Fruit fly (Drosophila melanogaster): ENCODE data around the gene CG32532.

CG32532 gene

dm6 chrX:19565714-19566316 lies 18.5 kb upstream of the CG32532 start, which contains the start of the genes Grip84 and car (continued):
- no peak for TF ChIP-seq CG11696 (GFP tag; IDR thresholded peaks at IDR 0.05)
- TF ChIP-seq ATbp (GFP tag; optimal IDR thresholded peaks at IDR 0.05), result no peak
- no peak for TF ChIP-seq CG1603 (tag; optimal IDR thresholded peaks at IDR 0.05)
- no peak for TF ChIP-seq z (GFP tag; IDR thresholded peaks at IDR 0.05)
- TF ChIP-seq Dek (tag; optimal IDR thresholded peaks at IDR 0.05), result no peak
- no peak for TF ChIP-seq unc-4 (GFP tag; IDR thresholded peaks at IDR 0.05; ENCODE audit: partially characterized antibody)
- no peak for TF ChIP-seq Doc2 (GFP tag; IDR thresholded peaks at IDR 0.05)
- no peak for TF ChIP-seq Deaf1 (tag; optimal IDR thresholded peaks at IDR 0.05)
- peak; percentile 56 for TF ChIP-seq CG9437 (GFP tag; optimal IDR thresholded peaks at IDR 0.05)
- peak; percentile 66 for TF ChIP-seq sob (GFP tag; IDR thresholded peaks at IDR 0.05)
- TF ChIP-seq odd (GFP tag; optimal IDR thresholded peaks at IDR 0.05), result no peak
- TF ChIP-seq corto (GFP tag; optimal IDR thresholded peaks at IDR 0.05), result no peak
- TF ChIP-seq slp2 (GFP tag; optimal IDR thresholded peaks at IDR 0.05), result no peak
- peak; percentile 57 for TF ChIP-seq D19B (GFP tag; optimal IDR thresholded peaks at IDR 0.05)
- peak in 1 of 2 experiments; percentile 60 for TF ChIP-seq bsh (GFP tag; optimal IDR thresholded peaks at IDR 0.05)
- TF ChIP-seq Camta (GFP tag; optimal IDR thresholded peaks at IDR 0.05), result peak; percentile 61
- no peak for TF ChIP-seq CG10565 (GFP tag; optimal IDR thresholded peaks at IDR 0.05)
- TF ChIP-seq Mrtf (GFP tag; IDR thresholded peaks at IDR 0.05), result 0 out of 3 replicates have a peak, but pooled peaks have one; percentile 48
- no peak for TF ChIP-seq Six4 (GFP tag; optimal IDR thresholded peaks at IDR 0.05)
- peak; percentile 84 for TF ChIP-seq slbo (GFP tag; IDR thresholded peaks at IDR 0.05)
- TF ChIP-seq CG9932 (GFP tag; IDR thresholded peaks at IDR 0.05), result peak; percentile 76; the same call in 1 of the 2 replicates
- peak; percentile 30; the same call in 1 of the 4 replicates for TF ChIP-seq chinmo (GFP tag; IDR thresholded peaks at IDR 0.05; ENCODE audit: partially characterized antibody)
- TF ChIP-seq MESR4 (GFP tag; optimal IDR thresholded peaks at IDR 0.05), result peak; percentile 56
- peak; percentile 77 for TF ChIP-seq CG9797 (GFP tag; optimal IDR thresholded peaks at IDR 0.05)
- TF ChIP-seq al (GFP tag; IDR thresholded peaks at IDR 0.05), result peak; percentile 66
- no peak; the same call in 1 of the 2 replicates for TF ChIP-seq CG31441 (GFP tag; IDR thresholded peaks at IDR 0.05)
- no peak for TF ChIP-seq salm (tag; optimal IDR thresholded peaks at IDR 0.05)
- no peak for TF ChIP-seq tup (GFP tag; optimal IDR thresholded peaks at IDR 0.05)
- no peak for TF ChIP-seq CG14860 (GFP tag; IDR thresholded peaks at IDR 0.05; ENCODE audit: partially characterized antibody)
- peak; percentile 57 for TF ChIP-seq Aef1 (GFP tag; IDR thresholded peaks at IDR 0.05)
- peak; percentile 49 for TF ChIP-seq Ets97D (GFP tag; optimal IDR thresholded peaks at IDR 0.05)
- TF ChIP-seq pum (GFP tag; optimal IDR thresholded peaks at IDR 0.05), result peak; percentile 72
- TF ChIP-seq insv (GFP tag; optimal IDR thresholded peaks at IDR 0.05), result peak in 1 of 2 experiments; percentile 36
- no peak for TF ChIP-seq amos (GFP tag; IDR thresholded peaks at IDR 0.05; ENCODE audit: partially characterized antibody)
- TF ChIP-seq TFAM (GFP tag; optimal IDR thresholded peaks at IDR 0.05), result no peak
- no peak for TF ChIP-seq gce (GFP tag; IDR thresholded peaks at IDR 0.05)
- TF ChIP-seq lbe (GFP tag; optimal IDR thresholded peaks at IDR 0.05), result no peak
- TF ChIP-seq ewg (GFP tag; optimal IDR thresholded peaks at IDR 0.05), result peak; percentile 99
- TF ChIP-seq zen (tag; optimal IDR thresholded peaks at IDR 0.05), result peak; percentile 61
- TF ChIP-seq gsb-n (tag; optimal IDR thresholded peaks at IDR 0.05), result no peak
- peak; percentile 53 for TF ChIP-seq pzg (GFP tag; optimal IDR thresholded peaks at IDR 0.05)
- TF ChIP-seq CG1602 (GFP tag; optimal IDR thresholded peaks at IDR 0.05), result peak; percentile 72
- TF ChIP-seq CG2875 (GFP tag; optimal IDR thresholded peaks at IDR 0.05), result no peak
- TF ChIP-seq CG6791 (GFP tag; IDR thresholded peaks at IDR 0.05; ENCODE audit: partially characterized antibody), result no peak
- TF ChIP-seq org-1 (GFP tag; optimal IDR thresholded peaks at IDR 0.05), result peak; percentile 7
- TF ChIP-seq CG2889 (GFP tag; IDR thresholded peaks at IDR 0.05), result 0 out of 3 replicates have a peak, but pooled peaks have one; percentile 36
- TF ChIP-seq rib (GFP tag; IDR thresholded peaks at IDR 0.05), result no peak
- TF ChIP-seq nom (GFP tag; optimal IDR thresholded peaks at IDR 0.05), result no peak
- TF ChIP-seq CG2129 (GFP tag; IDR thresholded peaks at IDR 0.05; ENCODE audit: partially characterized antibody), result no peak

All from whole organism, embryonic.